Fruit fly (Drosophila melanogaster) whole organism, embryonic: ENCODE results near the gene CG7173.

ENCODE experiments used
- Atf3 ChIP-seq: fragments of 200-800 bp; sonication (Bioruptor generic); optimal IDR thresholded peaks from 3 replicates; lab custom pipeline; 2016; ENCODE audit warnings: missing biosample characterization, missing genetic modification characterization
- CG10267 ChIP-seq: fragments of 200-800 bp; sonication (Bioruptor generic); optimal IDR thresholded peaks from 2 replicates; lab custom pipeline; 2018; ENCODE audit warnings: missing biosample characterization, mild to moderate bottlenecking, missing genetic modification characterization, moderate library complexity
- CG10321 ChIP-seq: fragments of 200-800 bp; sonication (Bioruptor generic); IDR thresholded peaks from 2 replicates; pipeline ENCODE4 v1.3.6; 2022; ENCODE audit warnings: missing biosample characterization, missing genetic modification characterization
- CG10565 ChIP-seq: fragments of 200-800 bp; sonication (Bioruptor generic); optimal IDR thresholded peaks from 3 replicates; lab custom pipeline; 2016; ENCODE audit warnings: missing biosample characterization, mild to moderate bottlenecking, missing genetic modification characterization
- CG10979 ChIP-seq: fragments of 200-800 bp; sonication (Bioruptor generic); optimal IDR thresholded peaks from 2 replicates; lab custom pipeline; 2018; ENCODE audit warnings: missing biosample characterization, mild to moderate bottlenecking, missing genetic modification characterization, moderate library complexity
- CG11085 ChIP-seq: fragments of 200-800 bp; sonication (Bioruptor generic); IDR thresholded peaks from 2 replicates; pipeline ENCODE4 v1.3.6; 2022; ENCODE audit warnings: missing biosample characterization, missing genetic modification characterization
- CG11456 ChIP-seq: fragments of 200-800 bp; sonication (Bioruptor generic); IDR thresholded peaks from 3 replicates; pipeline ENCODE4 v1.3.6; 2022; ENCODE audit warnings: missing biosample characterization, missing genetic modification characterization
- CG13123 ChIP-seq: fragments of 200-800 bp; sonication (Bioruptor generic); optimal IDR thresholded peaks from 2 replicates; lab custom pipeline; 2016; ENCODE audit warnings: missing biosample characterization, missing genetic modification characterization
- CG14050 ChIP-seq: fragments of 200-800 bp; sonication (Bioruptor generic); IDR thresholded peaks from 3 replicates; pipeline ENCODE4 v1.3.6; 2022; ENCODE audit warnings: missing biosample characterization, missing genetic modification characterization
- CG14441 ChIP-seq: fragments of 200-800 bp; sonication (Bioruptor generic); IDR thresholded peaks from 2 replicates; pipeline ENCODE4 v1.3.6; 2022; ENCODE audit warnings: missing biosample characterization, missing genetic modification characterization
- CG15269 ChIP-seq: fragments of 200-800 bp; sonication (Bioruptor generic); optimal IDR thresholded peaks from 2 replicates; lab custom pipeline; 2018; ENCODE audit warnings: missing biosample characterization, mild to moderate bottlenecking, missing genetic modification characterization, moderate library complexity
- CG1529 ChIP-seq: fragments of 200-800 bp; sonication (Bioruptor generic); optimal IDR thresholded peaks from 3 replicates; lab custom pipeline; 2018; ENCODE audit warnings: missing biosample characterization, missing genetic modification characterization
- CG16815 ChIP-seq: fragments of 200-800 bp; sonication (Bioruptor generic); optimal IDR thresholded peaks from 3 replicates; lab custom pipeline; 2017; ENCODE audit warnings: missing biosample characterization, mild to moderate bottlenecking, missing genetic modification characterization
- CG17361 ChIP-seq: fragments of 200-800 bp; sonication (Bioruptor generic); IDR thresholded peaks from 3 replicates; pipeline ENCODE4 v1.3.6; 2022; ENCODE audit warnings: missing biosample characterization, missing genetic modification characterization
- CG1832 ChIP-seq: fragments of 200-800 bp; sonication (Bioruptor generic); optimal IDR thresholded peaks from 2 replicates; lab custom pipeline; 2017; ENCODE audit warnings: missing biosample characterization, mild to moderate bottlenecking, missing genetic modification characterization, inconsistent platforms
- CG2678 ChIP-seq: fragments of 200-800 bp; sonication (Bioruptor generic); optimal IDR thresholded peaks from 3 replicates; lab custom pipeline; 2019; ENCODE audit warnings: missing biosample characterization, mild to moderate bottlenecking, missing genetic modification characterization, moderate library complexity
- CG2889 ChIP-seq: fragments of 200-800 bp; sonication (Bioruptor generic); IDR thresholded peaks from 3 replicates; pipeline ENCODE4 v1.3.6; 2022; ENCODE audit warnings: missing biosample characterization, missing genetic modification characterization
- CG34376 ChIP-seq: fragments of 200-800 bp; sonication (Bioruptor generic); optimal IDR thresholded peaks from 2 replicates; lab custom pipeline; 2018; ENCODE audit warnings: missing biosample characterization, mild to moderate bottlenecking, missing genetic modification characterization
- CG4328 ChIP-seq: fragments of 200-800 bp; sonication (Bioruptor generic); optimal IDR thresholded peaks from 3 replicates; lab custom pipeline; 2017; ENCODE audit warnings: missing biosample characterization, missing genetic modification reagents, missing genetic modification characterization
- CG6854 ChIP-seq: fragments of 200-800 bp; sonication (Bioruptor generic); optimal IDR thresholded peaks from 3 replicates; lab custom pipeline; 2017; ENCODE audit warnings: missing biosample characterization, mild to moderate bottlenecking, missing genetic modification characterization
- CG7357 ChIP-seq: fragments of 200-800 bp; sonication (Bioruptor generic); IDR thresholded peaks from 3 replicates; pipeline ENCODE4 v1.3.6; 2022; ENCODE audit warnings: missing biosample characterization, missing genetic modification characterization
- CG8359 ChIP-seq: fragments of 200-800 bp; sonication (Bioruptor generic); optimal IDR thresholded peaks from 2 replicates; lab custom pipeline; 2017; ENCODE audit warnings: missing biosample characterization, mild to moderate bottlenecking, missing genetic modification characterization, borderline replicate concordance
- CG8924 ChIP-seq: fragments of 200-800 bp; optimal IDR thresholded peaks from 3 replicates; lab custom pipeline; 2019; ENCODE audit warnings: missing biosample characterization, mild to moderate bottlenecking, missing genetic modification characterization, moderate library complexity
- CG9932 ChIP-seq: fragments of 200-800 bp; sonication (Bioruptor generic); IDR thresholded peaks from 2 replicates; pipeline ENCODE4 v1.3.6; 2022; ENCODE audit warnings: missing biosample characterization, missing genetic modification characterization
- GATAe ChIP-seq: fragments of 200-800 bp; sonication (Bioruptor generic); conservative IDR thresholded peaks from 2 replicates; pipeline ENCODE4 v1.3.6; 2022; ENCODE audit warnings: missing biosample characterization, missing genetic modification characterization
- Hey ChIP-seq: fragments of 200-800 bp; sonication (Bioruptor generic); optimal IDR thresholded peaks from 3 replicates; lab custom pipeline; 2018; ENCODE audit warnings: missing biosample characterization, mild to moderate bottlenecking, missing genetic modification characterization
- HmgD ChIP-seq: fragments of 200-800 bp; sonication (Bioruptor generic); optimal IDR thresholded peaks from 3 replicates; lab custom pipeline; 2016; ENCODE audit warnings: missing biosample characterization, missing genetic modification characterization
- Rfx ChIP-seq: fragments of 200-800 bp; sonication (Bioruptor generic); IDR thresholded peaks from 2 replicates; pipeline ENCODE4 v1.3.6; 2022; ENCODE audit warnings: missing biosample characterization, missing genetic modification characterization
- ac ChIP-seq: fragments of 200-800 bp; sonication (Bioruptor generic); optimal IDR thresholded peaks from 3 replicates; lab custom pipeline; 2017; ENCODE audit warnings: missing biosample characterization, mild to moderate bottlenecking, missing genetic modification characterization
- bab2 ChIP-seq: fragments of 200-800 bp; sonication (Bioruptor generic); optimal IDR thresholded peaks from 2 replicates; lab custom pipeline; 2016; ENCODE audit warnings: missing biosample characterization, missing genetic modification characterization
- br ChIP-seq: fragments of >200 bp; optimal IDR thresholded peaks from 2 replicates; lab custom pipeline; 2017
- dmrt99B ChIP-seq: fragments of 200-800 bp; sonication (Bioruptor generic); optimal IDR thresholded peaks from 2 replicates; lab custom pipeline; 2018; ENCODE audit warnings: missing biosample characterization, mild to moderate bottlenecking, missing genetic modification characterization, moderate library complexity
- fd102C ChIP-seq: fragments of 200-800 bp; sonication (Bioruptor generic); optimal IDR thresholded peaks from 2 replicates; lab custom pipeline; 2018; ENCODE audit warnings: missing biosample characterization, mild to moderate bottlenecking, missing genetic modification characterization, moderate library complexity
- grau ChIP-seq: fragments of 200-800 bp; optimal IDR thresholded peaks from 3 replicates; lab custom pipeline; 2019; ENCODE audit warnings: missing biosample characterization, mild to moderate bottlenecking, missing genetic modification characterization, moderate library complexity
- gt ChIP-seq: fragments of 200-800 bp; sonication (Bioruptor generic); IDR thresholded peaks from 2 replicates; pipeline ENCODE4 v1.3.6; 2022; ENCODE audit warnings: missing biosample characterization, missing genetic modification characterization
- jing ChIP-seq: fragments of 200-800 bp; sonication (Bioruptor generic); optimal IDR thresholded peaks from 2 replicates; lab custom pipeline; 2018; ENCODE audit warnings: missing biosample characterization, mild to moderate bottlenecking, missing genetic modification characterization
- kay ChIP-seq: fragments of 200-800 bp; sonication (Bioruptor generic); optimal IDR thresholded peaks from 2 replicates; lab custom pipeline; 2016; ENCODE audit warnings: missing biosample characterization, missing genetic modification characterization
- knrl ChIP-seq: fragments of 200-800 bp; sonication (Bioruptor generic); IDR thresholded peaks from 3 replicates; pipeline ENCODE4 v1.3.6; 2022; ENCODE audit warnings: missing biosample characterization, missing genetic modification characterization; ENCODE audit not compliant: partially characterized antibody
- lab ChIP-seq: fragments of 200-800 bp; sonication (Bioruptor generic); optimal IDR thresholded peaks from 3 replicates; lab custom pipeline; 2017; ENCODE audit warnings: missing biosample characterization, missing genetic modification characterization, mild to moderate bottlenecking, moderate library complexity, missing genetic modification reagents
- lmd ChIP-seq: fragments of 200-800 bp; sonication (Bioruptor generic); IDR thresholded peaks from 2 replicates; pipeline ENCODE4 v1.3.6; 2022; ENCODE audit warnings: missing biosample characterization, missing genetic modification characterization
- lola ChIP-seq, 3 experiments: fragments of >200 bp in 2 of 3; fragments of 200-800 bp in 1 of 3; sonication (Bioruptor generic) in 1 of 3; optimal IDR thresholded peaks; 2 replicates each; lab custom pipeline; 2017 to 2019; ENCODE audit warnings: missing biosample characterization in 3 of 3, missing genetic modification characterization in 3 of 3, mild to moderate bottlenecking in 1 of 3, moderate library complexity in 1 of 3
- luna ChIP-seq: fragments of 200-800 bp; sonication (Bioruptor generic); optimal IDR thresholded peaks from 2 replicates; lab custom pipeline; 2016; ENCODE audit warnings: missing biosample characterization, missing genetic modification characterization
- mld ChIP-seq: fragments of 200-800 bp; sonication (Bioruptor generic); IDR thresholded peaks from 3 replicates; pipeline ENCODE4 v1.3.6; 2022; ENCODE audit warnings: missing biosample characterization, missing genetic modification characterization; ENCODE audit not compliant: partially characterized antibody
- nerfin-1 ChIP-seq: fragments of 200-800 bp; sonication (Bioruptor generic); optimal IDR thresholded peaks from 3 replicates; lab custom pipeline; 2019; ENCODE audit warnings: missing biosample characterization, mild to moderate bottlenecking, missing genetic modification characterization, moderate library complexity
- nmo ChIP-seq: fragments of 200-800 bp; sonication (Bioruptor generic); optimal IDR thresholded peaks from 2 replicates; lab custom pipeline; 2018; ENCODE audit warnings: missing biosample characterization, mild to moderate bottlenecking, missing genetic modification characterization, moderate library complexity
- org-1 ChIP-seq: fragments of 200-800 bp; sonication (Bioruptor generic); optimal IDR thresholded peaks from 2 replicates; lab custom pipeline; 2017; ENCODE audit warnings: missing biosample characterization, missing genetic modification characterization
- sd ChIP-seq: fragments of 200-800 bp; sonication (Bioruptor generic); optimal IDR thresholded peaks from 3 replicates; lab custom pipeline; 2018; ENCODE audit warnings: missing biosample characterization, mild to moderate bottlenecking, missing genetic modification characterization, moderate library complexity
- stwl ChIP-seq: fragments of 200-800 bp; sonication (Bioruptor generic); optimal IDR thresholded peaks from 3 replicates; lab custom pipeline; 2018; ENCODE audit warnings: missing biosample characterization, mild to moderate bottlenecking, missing genetic modification characterization, moderate library complexity
- wek ChIP-seq: fragments of 200-800 bp; sonication (Bioruptor generic); optimal IDR thresholded peaks from 3 replicates; lab custom pipeline; 2018; ENCODE audit warnings: missing biosample characterization, mild to moderate bottlenecking, missing genetic modification characterization, moderate library complexity
- zen ChIP-seq: fragments of 200-800 bp; sonication (Bioruptor generic); optimal IDR thresholded peaks from 3 replicates; lab custom pipeline; 2018; ENCODE audit warnings: missing biosample characterization, mild to moderate bottlenecking, missing genetic modification characterization, moderate library complexity

The CG7173 gene

dm6 chr3L:21523059-21523836, 34.8 kb downstream of the CG7173 start, which contains the start of gene CG7611 (continued):
- no peak for TF ChIP-seq Hey (tag; lab: Kevin White, UChicago)
- no peak for TF ChIP-seq lab (GFP tag; lab: Kevin White, UChicago)
- TF ChIP-seq CG6854 (GFP tag; lab: Kevin White, UChicago): no peak
- TF ChIP-seq CG10321 (GFP tag; lab: Robert Waterston, UW): no peak
- TF ChIP-seq CG15269 (tag; lab: Kevin White, UChicago): no peak
- TF ChIP-seq mld (GFP tag; lab: Robert Waterston, UW): no peak
- TF ChIP-seq br (lab: Kevin White, UChicago): no peak
- TF ChIP-seq CG14050 (GFP tag; lab: Robert Waterston, UW): no peak
- no peak for TF ChIP-seq CG10979
- TF ChIP-seq jing (GFP tag; lab: Kevin White, UChicago): no peak
- no peak for TF ChIP-seq sd (tag; lab: Kevin White, UChicago)
- TF ChIP-seq CG1529 (GFP tag; lab: Kevin White, UChicago): no peak
- no peak for TF ChIP-seq kay (GFP tag; lab: Kevin White, UChicago)
- no peak for TF ChIP-seq CG13123 (GFP tag; lab: Kevin White, UChicago)
- no peak for TF ChIP-seq knrl (GFP tag; lab: Robert Waterston, UW)
- TF ChIP-seq bab2: no peak
- no peak for TF ChIP-seq CG2889
- no peak for TF ChIP-seq dmrt99B
- no peak for TF ChIP-seq gt (GFP tag; lab: Robert Waterston, UW)
- no peak for TF ChIP-seq CG1832 (GFP tag; lab: Kevin White, UChicago)
- TF ChIP-seq CG8924: no peak
- no peak for TF ChIP-seq nerfin-1 (tag; lab: Kevin White, UChicago)
- no peak for TF ChIP-seq org-1 (GFP tag; lab: Kevin White, UChicago)
- TF ChIP-seq CG9932 (GFP tag; lab: Robert Waterston, UW): no peak
- no peak for TF ChIP-seq zen
- TF ChIP-seq GATAe (GFP tag; lab: Robert Waterston, UW): no peak
- no peak for TF ChIP-seq CG16815 (GFP tag; lab: Kevin White, UChicago)
- no peak for TF ChIP-seq nmo
- no peak for TF ChIP-seq ac (GFP tag; lab: Kevin White, UChicago)
- no peak for TF ChIP-seq CG14441 (GFP tag; lab: Robert Waterston, UW)
- TF ChIP-seq CG11456 (GFP tag; lab: Robert Waterston, UW): no peak
- TF ChIP-seq wek: peak; percentile 22
- TF ChIP-seq grau (tag; lab: Kevin White, UChicago): no peak
- no peak for TF ChIP-seq HmgD (GFP tag; lab: Kevin White, UChicago)
- TF ChIP-seq CG2678: no peak
- no peak for TF ChIP-seq CG34376 (GFP tag; lab: Kevin White, UChicago)
- TF ChIP-seq stwl (tag; lab: Kevin White, UChicago): peak; percentile 57
- TF ChIP-seq lmd (GFP tag; lab: Robert Waterston, UW): no peak
- TF ChIP-seq Atf3 (GFP tag; lab: Kevin White, UChicago): no peak
- TF ChIP-seq CG10565 (GFP tag; lab: Kevin White, UChicago): no peak
- TF ChIP-seq Rfx: no peak
- TF ChIP-seq lola (GFP tag; optimal IDR thresholded peaks at IDR 0.05; lab: Kevin White, UChicago): no peak
- no peak for TF ChIP-seq CG8359
- TF ChIP-seq CG10267 (tag; lab: Kevin White, UChicago): peak; percentile 48
- no peak for TF ChIP-seq CG7357 (GFP tag; lab: Robert Waterston, UW)
- no peak for TF ChIP-seq luna
- no peak for TF ChIP-seq CG11085
- TF ChIP-seq CG4328: no peak
- no peak for TF ChIP-seq fd102C (GFP tag; lab: Kevin White, UChicago)
- no peak for TF ChIP-seq CG17361 (GFP tag; lab: Robert Waterston, UW)
